Fruit fly (Drosophila melanogaster): ENCODE results near the gene Scp2.

DNA sequence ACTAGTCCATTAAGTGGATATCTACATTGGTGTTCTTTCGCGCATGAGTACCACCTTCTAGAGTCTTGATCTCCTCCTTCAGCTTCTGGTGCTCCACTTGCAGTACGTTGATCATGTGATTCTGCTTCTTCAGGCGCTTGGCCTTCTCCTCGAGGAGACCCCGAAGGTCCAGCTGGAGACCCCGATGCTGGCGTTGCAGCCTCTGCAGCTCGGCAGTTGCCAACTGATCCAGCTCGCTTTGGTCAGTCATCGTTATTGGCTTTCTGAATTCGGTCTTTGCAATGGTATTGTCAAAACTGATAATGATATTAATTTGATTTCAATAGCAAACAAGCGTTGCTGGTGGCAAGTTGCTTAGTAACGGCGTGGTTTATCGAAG is 40.9 kb upstream of the Scp2 start, which contains the start of gene Ccdc114:
- TF ChIP-seq lola (GFP tag; optimal IDR thresholded peaks at IDR 0.05) (no peak), Hr78 (GFP tag; optimal IDR thresholded peaks at IDR 0.05) (no peak)
